Fruit fly (Drosophila melanogaster) whole organism, embryonic: ENCODE measurements around the gene GILT3.
A peak's percentile ranks its signal among the peaks of the same experiment; 100 is the strongest.

ENCODE experiments used
- Bgb ChIP-seq: fragments of 200-800 bp; sonication (Bioruptor generic); IDR thresholded peaks from 2 replicates; pipeline ENCODE4 v1.3.6; 2022; ENCODE audit warnings: missing biosample characterization, missing genetic modification characterization; ENCODE audit not compliant: partially characterized antibody
- CG10321 ChIP-seq: fragments of 200-800 bp; sonication (Bioruptor generic); IDR thresholded peaks from 2 replicates; pipeline ENCODE4 v1.3.6; 2022; ENCODE audit warnings: missing biosample characterization, missing genetic modification characterization
- CG10543 ChIP-seq: fragments of 200-800 bp; sonication (Bioruptor generic); optimal IDR thresholded peaks from 3 replicates; lab custom pipeline; 2017; ENCODE audit warnings: missing biosample characterization, mild to moderate bottlenecking, missing genetic modification characterization, moderate library complexity
- CG12236 ChIP-seq: fragments of 200-800 bp; sonication (Bioruptor generic); optimal IDR thresholded peaks from 2 replicates; lab custom pipeline; 2016; ENCODE audit warnings: missing biosample characterization, missing genetic modification characterization
- CG14710 ChIP-seq: fragments of 200-800 bp; sonication (Bioruptor generic); optimal IDR thresholded peaks from 3 replicates; lab custom pipeline; 2019; ENCODE audit warnings: missing biosample characterization, mild to moderate bottlenecking, missing genetic modification characterization, moderate library complexity
- CG14965 ChIP-seq: fragments of 200-800 bp; sonication (Bioruptor generic); optimal IDR thresholded peaks from 2 replicates; lab custom pipeline; 2016; ENCODE audit warnings: missing biosample characterization, missing genetic modification characterization, borderline replicate concordance
- CG15011 ChIP-seq: fragments of 200-800 bp; sonication (Bioruptor generic); optimal IDR thresholded peaks from 3 replicates; lab custom pipeline; 2018; ENCODE audit warnings: missing biosample characterization, mild to moderate bottlenecking, missing genetic modification characterization
- CG2202 ChIP-seq: fragments of 200-800 bp; sonication (Bioruptor generic); optimal IDR thresholded peaks from 2 replicates; lab custom pipeline; 2018; ENCODE audit warnings: missing biosample characterization, mild to moderate bottlenecking, missing genetic modification characterization
- CG30020 ChIP-seq: fragments of 200-800 bp; optimal IDR thresholded peaks from 2 replicates; lab custom pipeline; 2019; ENCODE audit warnings: missing biosample characterization, mild to moderate bottlenecking, missing genetic modification characterization, moderate library complexity
- CG30403 ChIP-seq: fragments of 200-800 bp; sonication (Bioruptor generic); optimal IDR thresholded peaks from 3 replicates; lab custom pipeline; 2016; ENCODE audit warnings: missing biosample characterization, missing genetic modification characterization
- CG30431 ChIP-seq: fragments of 200-800 bp; sonication (Bioruptor generic); optimal IDR thresholded peaks from 2 replicates; lab custom pipeline; 2017; ENCODE audit warnings: missing biosample characterization, missing genetic modification characterization
- CG31224 ChIP-seq: fragments of 200-800 bp; sonication (Bioruptor generic); IDR thresholded peaks from 2 replicates; pipeline ENCODE4 v1.3.6; 2022; ENCODE audit warnings: missing biosample characterization, missing genetic modification characterization
- CG31365 ChIP-seq: fragments of 200-800 bp; sonication (Bioruptor generic); optimal IDR thresholded peaks from 2 replicates; lab custom pipeline; 2018; ENCODE audit warnings: missing biosample characterization, mild to moderate bottlenecking, missing genetic modification characterization
- CG6254 ChIP-seq: fragments of 200-800 bp; sonication (Bioruptor generic); optimal IDR thresholded peaks from 3 replicates; lab custom pipeline; 2017; ENCODE audit warnings: mild to moderate bottlenecking, missing biosample characterization, missing genetic modification reagents, missing genetic modification characterization
- CG7556 ChIP-seq: fragments of 200-800 bp; sonication (Bioruptor generic); optimal IDR thresholded peaks from 2 replicates; lab custom pipeline; 2017; ENCODE audit warnings: missing biosample characterization, mild to moderate bottlenecking, missing genetic modification characterization
- CG8765 ChIP-seq: fragments of 200-800 bp; sonication (Bioruptor generic); IDR thresholded peaks from 2 replicates; pipeline ENCODE4 v1.3.6; 2022; ENCODE audit warnings: missing biosample characterization, missing genetic modification characterization
- CG9727 ChIP-seq: fragments of 200-800 bp; sonication (Bioruptor generic); optimal IDR thresholded peaks from 3 replicates; lab custom pipeline; 2017; ENCODE audit warnings: missing biosample characterization, mild to moderate bottlenecking, missing genetic modification characterization
- Deaf1 ChIP-seq: fragments of 200-800 bp; optimal IDR thresholded peaks from 3 replicates; lab custom pipeline; 2019; ENCODE audit warnings: missing biosample characterization, mild to moderate bottlenecking, missing genetic modification characterization, moderate library complexity
- Ets97D ChIP-seq: fragments of 200-800 bp; sonication (Bioruptor generic); optimal IDR thresholded peaks from 3 replicates; lab custom pipeline; 2016; ENCODE audit warnings: missing biosample characterization, missing genetic modification characterization
- Fer2 ChIP-seq: fragments of 200-800 bp; sonication (Bioruptor generic); optimal IDR thresholded peaks from 2 replicates; lab custom pipeline; 2018; ENCODE audit warnings: missing biosample characterization, mild to moderate bottlenecking, missing genetic modification characterization, moderate library complexity
- Fer3 ChIP-seq: fragments of 200-800 bp; sonication (Bioruptor generic); optimal IDR thresholded peaks from 2 replicates; lab custom pipeline; 2018; ENCODE audit warnings: missing biosample characterization, mild to moderate bottlenecking, missing genetic modification characterization, moderate library complexity
- MBD-R2 ChIP-seq: fragments of 200-800 bp; sonication (Bioruptor generic); IDR thresholded peaks from 2 replicates; pipeline ENCODE4 v1.3.6; 2022; ENCODE audit warnings: missing biosample characterization, missing genetic modification characterization
- Med ChIP-seq: fragments of 200-800 bp; sonication (Bioruptor generic); peaks from one replicate; lab custom pipeline; 2016; ENCODE audit warnings: missing biosample characterization, missing genetic modification characterization, mild to moderate bottlenecking, inconsistent platforms, moderate library complexity
- Meics ChIP-seq: fragments of 200-800 bp; sonication (Bioruptor generic); optimal IDR thresholded peaks from 2 replicates; lab custom pipeline; 2017; ENCODE audit warnings: missing biosample characterization, mild to moderate bottlenecking, missing genetic modification characterization
- Mes4 ChIP-seq: fragments of 200-800 bp; sonication (Bioruptor generic); optimal IDR thresholded peaks from 2 replicates; lab custom pipeline; 2016; ENCODE audit warnings: missing biosample characterization, missing genetic modification characterization
- NFAT ChIP-seq: fragments of 200-800 bp; sonication (Bioruptor generic); IDR thresholded peaks from 2 replicates; pipeline ENCODE4 v1.3.6; 2022; ENCODE audit warnings: missing biosample characterization, missing genetic modification characterization
- Ravus ChIP-seq: fragments of 200-800 bp; sonication (Bioruptor generic); IDR thresholded peaks from 2 replicates; pipeline ENCODE4 v1.3.6; 2022; ENCODE audit warnings: missing biosample characterization, missing genetic modification characterization
- aop ChIP-seq: fragments of 200-800 bp; sonication (Bioruptor generic); IDR thresholded peaks from 2 replicates; pipeline ENCODE4 v1.3.6; 2022; ENCODE audit warnings: missing biosample characterization, missing genetic modification characterization
- bab2 ChIP-seq: fragments of 200-800 bp; sonication (Bioruptor generic); optimal IDR thresholded peaks from 2 replicates; lab custom pipeline; 2016; ENCODE audit warnings: missing biosample characterization, missing genetic modification characterization
- bsh ChIP-seq, 2 experiments: fragments of 200-800 bp; sonication (Bioruptor generic); optimal IDR thresholded peaks; 2 replicates each; lab custom pipeline; 2017 to 2018; ENCODE audit warnings: mild to moderate bottlenecking in 2 of 2, missing biosample characterization in 2 of 2, missing genetic modification characterization in 2 of 2, moderate library complexity in 1 of 2
- chinmo ChIP-seq: fragments of 200-800 bp; sonication (Bioruptor generic); IDR thresholded peaks from 4 replicates; pipeline ENCODE4 v1.3.6; 2022; ENCODE audit warnings: missing biosample characterization, missing genetic modification characterization; ENCODE audit not compliant: partially characterized antibody
- ci ChIP-seq: fragments of 200-800 bp; sonication (Bioruptor generic); IDR thresholded peaks from 3 replicates; pipeline ENCODE4 v1.3.6; 2022; ENCODE audit warnings: missing biosample characterization, missing genetic modification characterization
- croc ChIP-seq: fragments of 200-800 bp; sonication (Bioruptor generic); conservative IDR thresholded peaks from 3 replicates; pipeline ENCODE4 v1.3.6; 2022; ENCODE audit warnings: missing biosample characterization, missing genetic modification characterization
- dmrt11E ChIP-seq: fragments of 200-800 bp; sonication (Bioruptor generic); optimal IDR thresholded peaks from 3 replicates; lab custom pipeline; 2018; ENCODE audit warnings: missing biosample characterization, mild to moderate bottlenecking, missing genetic modification characterization, moderate library complexity
- grn ChIP-seq: fragments of 200-800 bp; sonication (Bioruptor generic); optimal IDR thresholded peaks from 3 replicates; lab custom pipeline; 2017; ENCODE audit warnings: missing biosample characterization, missing genetic modification characterization
- hbn ChIP-seq: fragments of 200-800 bp; sonication (Bioruptor generic); IDR thresholded peaks from 2 replicates; pipeline ENCODE4 v1.3.6; 2022; ENCODE audit warnings: missing biosample characterization, missing genetic modification characterization; ENCODE audit not compliant: partially characterized antibody
- jing ChIP-seq: fragments of 200-800 bp; sonication (Bioruptor generic); optimal IDR thresholded peaks from 2 replicates; lab custom pipeline; 2018; ENCODE audit warnings: missing biosample characterization, mild to moderate bottlenecking, missing genetic modification characterization
- kay ChIP-seq: fragments of 200-800 bp; sonication (Bioruptor generic); optimal IDR thresholded peaks from 2 replicates; lab custom pipeline; 2016; ENCODE audit warnings: missing biosample characterization, missing genetic modification characterization
- ken ChIP-seq: fragments of 200-800 bp; sonication (Bioruptor generic); IDR thresholded peaks from 3 replicates; pipeline ENCODE4 v1.3.6; 2022; ENCODE audit warnings: missing biosample characterization, missing genetic modification characterization
- lab ChIP-seq: fragments of 200-800 bp; sonication (Bioruptor generic); optimal IDR thresholded peaks from 3 replicates; lab custom pipeline; 2017; ENCODE audit warnings: missing biosample characterization, missing genetic modification characterization, mild to moderate bottlenecking, moderate library complexity, missing genetic modification reagents
- mld ChIP-seq: fragments of 200-800 bp; sonication (Bioruptor generic); IDR thresholded peaks from 3 replicates; pipeline ENCODE4 v1.3.6; 2022; ENCODE audit warnings: missing biosample characterization, missing genetic modification characterization; ENCODE audit not compliant: partially characterized antibody
- oc ChIP-seq: fragments of 200-800 bp; sonication (Bioruptor generic); optimal IDR thresholded peaks from 2 replicates; lab custom pipeline; 2018; ENCODE audit warnings: missing biosample characterization, mild to moderate bottlenecking, missing genetic modification characterization, moderate library complexity
- p53 ChIP-seq: fragments of 200-800 bp; sonication (Bioruptor generic); optimal IDR thresholded peaks from 2 replicates; lab custom pipeline; 2016; ENCODE audit warnings: missing biosample characterization, missing genetic modification characterization
- pho ChIP-seq: fragments of 200-800 bp; sonication (Bioruptor generic); optimal IDR thresholded peaks from 2 replicates; lab custom pipeline; 2016; ENCODE audit warnings: missing biosample characterization, missing genetic modification characterization
- ranshi ChIP-seq: fragments of 200-800 bp; sonication (Bioruptor generic); IDR thresholded peaks from 2 replicates; pipeline ENCODE4 v1.3.6; 2022; ENCODE audit warnings: missing biosample characterization, missing genetic modification characterization
- sd ChIP-seq: fragments of 200-800 bp; sonication (Bioruptor generic); optimal IDR thresholded peaks from 3 replicates; lab custom pipeline; 2018; ENCODE audit warnings: missing biosample characterization, mild to moderate bottlenecking, missing genetic modification characterization, moderate library complexity
- sim ChIP-seq: fragments of 200-800 bp; sonication (Bioruptor generic); IDR thresholded peaks from 2 replicates; pipeline ENCODE4 v1.3.6; 2022; ENCODE audit warnings: missing biosample characterization, missing genetic modification characterization
- ttk ChIP-seq: fragments of 200-800 bp; sonication (Bioruptor generic); IDR thresholded peaks from 2 replicates; pipeline ENCODE4 v2.1.2; 2022; ENCODE audit warnings: missing biosample characterization, missing genetic modification characterization
- tup ChIP-seq: fragments of 200-800 bp; sonication (Bioruptor generic); optimal IDR thresholded peaks from 2 replicates; lab custom pipeline; 2016; ENCODE audit warnings: missing biosample characterization, mild to moderate bottlenecking, missing genetic modification characterization, moderate library complexity
- usp ChIP-seq: fragments of >200 bp; optimal IDR thresholded peaks from 2 replicates; lab custom pipeline; 2017; ENCODE audit warnings: missing biosample characterization, missing genetic modification characterization
- wek ChIP-seq: fragments of 200-800 bp; sonication (Bioruptor generic); optimal IDR thresholded peaks from 3 replicates; lab custom pipeline; 2018; ENCODE audit warnings: missing biosample characterization, mild to moderate bottlenecking, missing genetic modification characterization, moderate library complexity

GILT3 gene

dm6 chr3R:23711195-23711594, 34.0 kb downstream of the GILT3 start, which contains the start of gene CG10300 (continued):
- TF ChIP-seq CG31224 (GFP tag; lab: Robert Waterston, UW) (no peak), mld (GFP tag; lab: Robert Waterston, UW) (no peak), usp (GFP tag; lab: Kevin White, UChicago) (no peak), bsh (GFP tag; optimal IDR thresholded peaks at IDR 0.05; lab: Kevin White, UChicago) (no peak), Fer3 (no peak), CG8765 (GFP tag; lab: Robert Waterston, UW) (no peak), dmrt11E (tag; lab: Kevin White, UChicago) (no peak), Meics (no peak), ttk (GFP tag; lab: Robert Waterston, UW) (no peak), Bgb (GFP tag; lab: Robert Waterston, UW) (no peak), CG14965 (GFP tag; lab: Kevin White, UChicago) (no peak), Deaf1 (tag; lab: Kevin White, UChicago) (peak; percentile 58), CG30020 (tag; lab: Kevin White, UChicago) (no peak), aop (GFP tag; lab: Robert Waterston, UW) (no peak), CG15011 (GFP tag; lab: Kevin White, UChicago) (no peak), Ets97D (GFP tag; lab: Kevin White, UChicago) (no peak), CG6254 (GFP tag; lab: Kevin White, UChicago) (no peak), MBD-R2 (GFP tag; lab: Robert Waterston, UW) (no peak), p53 (GFP tag; lab: Kevin White, UChicago) (no peak), jing (GFP tag; lab: Kevin White, UChicago) (no peak), sim (GFP tag; lab: Robert Waterston, UW) (no peak), CG7556 (GFP tag; lab: Kevin White, UChicago) (no peak), CG30431 (no peak), bab2 (GFP tag; lab: Kevin White, UChicago) (no peak), kay (no peak), CG14710 (tag; lab: Kevin White, UChicago) (no peak), grn (peak; percentile 74), CG2202 (tag; lab: Kevin White, UChicago) (no peak), sd (tag; lab: Kevin White, UChicago) (peak; percentile 64), croc (GFP tag; lab: Robert Waterston, UW) (no peak), wek (GFP tag; lab: Kevin White, UChicago) (no peak), Med (GFP tag; lab: Kevin White, UChicago) (peak; percentile 39), Ravus (GFP tag; lab: Robert Waterston, UW) (no peak), CG30403 (GFP tag; lab: Kevin White, UChicago) (no peak), oc (tag; lab: Kevin White, UChicago) (no peak), CG12236 (GFP tag; lab: Kevin White, UChicago) (no peak), hbn (no peak), Mes4 (GFP tag; lab: Kevin White, UChicago) (no peak), ranshi (GFP tag; lab: Robert Waterston, UW) (0 out of 2 replicates have a peak, but pooled peaks have one; percentile 24), CG10321 (GFP tag; lab: Robert Waterston, UW) (no peak), Fer2 (no peak), tup (no peak), CG10543 (GFP tag; lab: Kevin White, UChicago) (peak; percentile 11), pho (GFP tag; lab: Kevin White, UChicago) (no peak), chinmo (GFP tag; lab: Robert Waterston, UW) (0 out of 4 replicates have a peak, but pooled peaks have one; percentile 42), CG9727 (GFP tag; lab: Kevin White, UChicago) (no peak), ken (GFP tag; lab: Robert Waterston, UW) (no peak), CG31365 (tag; lab: Kevin White, UChicago) (no peak), lab (GFP tag; lab: Kevin White, UChicago) (peak; percentile 65), ci (GFP tag; lab: Robert Waterston, UW) (no peak), NFAT (no peak)
